Worm (Caenorhabditis elegans): ENCODE measurements around the gene F47B8.4.
A peak's percentile ranks its signal among the peaks of the same experiment; 100 is the strongest.

F47B8.4 gene

ce11 chrV:14355738-14356368 is 31.4 kb upstream of the F47B8.4 start, which contains the start of gene cyn-1 (continued):
- TF ChIP-seq unc-62 (GFP tag; optimal IDR thresholded peaks at IDR 0.05) (no peak), mbf-1 (tag; optimal IDR thresholded peaks at IDR 0.05) (no peak), lin-13 (GFP tag; optimal IDR thresholded peaks at IDR 0.05) (peak; percentile 81), ztf-1 (GFP tag; conservative IDR thresholded peaks at IDR 0.05) (no peak), blmp-1 (tag; optimal IDR thresholded peaks at IDR 0.05; ENCODE audit: insufficient read depth) (no peak), snpc-4 (tag; optimal IDR thresholded peaks at IDR 0.05) (peak; percentile 82), F13H6.1 (tag; optimal IDR thresholded peaks at IDR 0.05) (peak; percentile 80), nhr-77 (tag; optimal IDR thresholded peaks at IDR 0.05) (no peak), dmd-4 (tag; optimal IDR thresholded peaks at IDR 0.05) (no peak)

- TF ChIP-seq Y55F3AM.14 (GFP tag; optimal IDR thresholded peaks at IDR 0.05) (peak; percentile 62), alr-1 (tag; optimal IDR thresholded peaks at IDR 0.05) (no peak), nhr-25 (tag; optimal IDR thresholded peaks at IDR 0.05) (peak; percentile 44), crh-2 (tag; optimal IDR thresholded peaks at IDR 0.05) (peak; percentile 17), F13H6.1 (tag; optimal IDR thresholded peaks at IDR 0.05) (peak; percentile 17), gmeb-1 (tag; optimal IDR thresholded peaks at IDR 0.05) (peak; percentile 49), nhr-10 (tag; optimal IDR thresholded peaks at IDR 0.05) (no peak), lin-13 (GFP tag; optimal IDR thresholded peaks at IDR 0.05) (peak; percentile 37), aly-2 (tag; optimal IDR thresholded peaks at IDR 0.05) (peak; percentile 70), sma-3 (GFP tag; optimal IDR thresholded peaks at IDR 0.05) (peak; percentile 45), sma-9 (GFP tag; optimal IDR thresholded peaks at IDR 0.05) (peak; percentile 17), sma-9 (tag; optimal IDR thresholded peaks at IDR 0.05) (no peak), nhr-11 (tag; optimal IDR thresholded peaks at IDR 0.05) (no peak), nhr-129 (tag; optimal IDR thresholded peaks at IDR 0.05) (peak; percentile 49), ama-1 (optimal IDR thresholded peaks at IDR 0.05) (peak; percentile 49)
Measured at ce11 chrV:14354258-14354877, 29.9 kb upstream of the F47B8.4 start, which contains the start of gene Y49A3A.3. Gene Y49A3A.3, plus strand, starts transcription at chrV:14354410.

ce11 chrV:14352032-14352431 is 27.6 kb upstream of the F47B8.4 start:
- TF ChIP-seq crh-2 (tag; optimal IDR thresholded peaks at IDR 0.05) (no peak), zag-1 (tag; optimal IDR thresholded peaks at IDR 0.05) (no peak), nhr-25 (tag; optimal IDR thresholded peaks at IDR 0.05) (no peak), aly-2 (tag; optimal IDR thresholded peaks at IDR 0.05) (no peak), mbf-1 (tag; optimal IDR thresholded peaks at IDR 0.05) (no peak), dmd-4 (tag; optimal IDR thresholded peaks at IDR 0.05) (no peak), gmeb-1 (tag; optimal IDR thresholded peaks at IDR 0.05) (no peak), egl-27 (tag; optimal IDR thresholded peaks at IDR 0.05) (no peak), elt-3 (tag; optimal IDR thresholded peaks at IDR 0.05) (no peak), elt-1 (tag; optimal IDR thresholded peaks at IDR 0.05) (no peak), unc-62 (GFP tag; optimal IDR thresholded peaks at IDR 0.05) (no peak), Y55F3AM.14 (GFP tag; optimal IDR thresholded peaks at IDR 0.05) (no peak), sma-9 (GFP tag; optimal IDR thresholded peaks at IDR 0.05) (no peak), sma-9 (tag; optimal IDR thresholded peaks at IDR 0.05) (no peak), blmp-1 (tag; optimal IDR thresholded peaks at IDR 0.05; ENCODE audit: insufficient read depth) (no peak)

- no peak for TF ChIP-seq ZK546.5 (tag; optimal IDR thresholded peaks at IDR 0.05)
- TF ChIP-seq sma-3 (GFP tag; optimal IDR thresholded peaks at IDR 0.05): no peak
- no peak for TF ChIP-seq nhr-21 (tag; optimal IDR thresholded peaks at IDR 0.05)
- no peak for TF ChIP-seq unc-55 (GFP tag; optimal IDR thresholded peaks at IDR 0.05)
- no peak for TF ChIP-seq elt-3 (tag; optimal IDR thresholded peaks at IDR 0.05)
- no peak for TF ChIP-seq mdl-1 (tag; optimal IDR thresholded peaks at IDR 0.05)
- no peak for TF ChIP-seq egl-27 (tag; optimal IDR thresholded peaks at IDR 0.05)
- TF ChIP-seq ama-1 (optimal IDR thresholded peaks at IDR 0.05): no peak
- no peak for TF ChIP-seq nhr-25 (tag; optimal IDR thresholded peaks at IDR 0.05)
- no peak for TF ChIP-seq fos-1 (tag; optimal IDR thresholded peaks at IDR 0.05)
- no peak for TF ChIP-seq nhr-10 (tag; optimal IDR thresholded peaks at IDR 0.05)
- TF ChIP-seq snpc-4 (tag; optimal IDR thresholded peaks at IDR 0.05): no peak
Measured at ce11 chrV:14351629-14352028, 27.2 kb upstream of the F47B8.4 start, which contains the start of gene vha-13. Gene vha-13, plus strand, starts transcription at chrV:14351709.

ce11 chrV:14350949-14351348 is 26.5 kb upstream of the F47B8.4 start:
- TF ChIP-seq nhr-21 (tag; optimal IDR thresholded peaks at IDR 0.05) (peak; percentile 59), lin-11 (tag; optimal IDR thresholded peaks at IDR 0.05) (peak; percentile 59), sem-4 (tag; optimal IDR thresholded peaks at IDR 0.05) (peak; percentile 37), gmeb-1 (tag; optimal IDR thresholded peaks at IDR 0.05) (peak; percentile 61), lin-13 (GFP tag; optimal IDR thresholded peaks at IDR 0.05) (peak; percentile 58), nhr-6 (tag; optimal IDR thresholded peaks at IDR 0.05) (no peak), ztf-1 (GFP tag; conservative IDR thresholded peaks at IDR 0.05) (no peak), ama-1 (optimal IDR thresholded peaks at IDR 0.05) (peak; percentile 4), nhr-25 (tag; optimal IDR thresholded peaks at IDR 0.05) (peak; percentile 58), nhr-77 (tag; optimal IDR thresholded peaks at IDR 0.05) (no peak), R02D3.7 (tag; optimal IDR thresholded peaks at IDR 0.05) (no peak), ztf-11 (tag; optimal IDR thresholded peaks at IDR 0.05) (no peak), zag-1 (tag; optimal IDR thresholded peaks at IDR 0.05) (peak; percentile 87), F13H6.1 (tag; optimal IDR thresholded peaks at IDR 0.05) (peak; percentile 79), lsy-2 (tag; optimal IDR thresholded peaks at IDR 0.05) (peak; percentile 1 to 76), unc-39 (tag; optimal IDR thresholded peaks at IDR 0.05) (peak; percentile 12), snpc-4 (tag; optimal IDR thresholded peaks at IDR 0.05) (peak; percentile 87), alr-1 (tag; optimal IDR thresholded peaks at IDR 0.05) (no peak), ZK546.5 (tag; optimal IDR thresholded peaks at IDR 0.05) (no peak), sma-3 (GFP tag; optimal IDR thresholded peaks at IDR 0.05) (peak; percentile 72), nhr-129 (tag; optimal IDR thresholded peaks at IDR 0.05) (peak; percentile 88), crh-2 (tag; optimal IDR thresholded peaks at IDR 0.05) (peak; percentile 93), mab-5 (tag; optimal IDR thresholded peaks at IDR 0.05) (peak; percentile 50), peb-1 (tag; optimal IDR thresholded peaks at IDR 0.05) (no peak)
